Fruit fly (Drosophila melanogaster) whole organism, embryonic: ENCODE results near the gene Argp.

ENCODE experiments used
- Ada2b ChIP-seq: fragments of 200-800 bp; sonication (Bioruptor generic); IDR thresholded peaks from 2 replicates; pipeline ENCODE4 v1.3.6; 2022; ENCODE audit warnings: missing biosample characterization, missing genetic modification characterization
- BtbVII ChIP-seq: fragments of 200-800 bp; sonication (Bioruptor generic); optimal IDR thresholded peaks from 3 replicates; lab custom pipeline; 2017; ENCODE audit warnings: missing biosample characterization, mild to moderate bottlenecking, missing genetic modification characterization
- CG11560 ChIP-seq: fragments of 200-800 bp; sonication (Bioruptor generic); IDR thresholded peaks from 3 replicates; pipeline ENCODE4 v1.3.6; 2022; ENCODE audit warnings: missing biosample characterization, missing genetic modification characterization
- CG12391 ChIP-seq: fragments of 200-800 bp; sonication (Bioruptor generic); optimal IDR thresholded peaks from 3 replicates; lab custom pipeline; 2018; ENCODE audit warnings: missing biosample characterization, mild to moderate bottlenecking, missing genetic modification characterization, moderate library complexity
- CG12659 ChIP-seq: fragments of 200-800 bp; sonication (Bioruptor generic); optimal IDR thresholded peaks from 3 replicates; lab custom pipeline; 2017; ENCODE audit warnings: mild to moderate bottlenecking, missing biosample characterization, missing genetic modification reagents, missing genetic modification characterization
- CG13123 ChIP-seq: fragments of 200-800 bp; sonication (Bioruptor generic); optimal IDR thresholded peaks from 2 replicates; lab custom pipeline; 2016; ENCODE audit warnings: missing biosample characterization, missing genetic modification characterization
- CG13287 ChIP-seq: fragments of 200-800 bp; sonication (Bioruptor generic); IDR thresholded peaks from 2 replicates; pipeline ENCODE4 v1.3.6; 2022; ENCODE audit warnings: missing biosample characterization, missing genetic modification characterization; ENCODE audit not compliant: partially characterized antibody
- CG13624 ChIP-seq: fragments of 200-800 bp; sonication (Bioruptor generic); optimal IDR thresholded peaks from 2 replicates; lab custom pipeline; 2016; ENCODE audit warnings: missing biosample characterization, missing genetic modification characterization
- CG16863 ChIP-seq: fragments of 200-800 bp; sonication (Bioruptor generic); optimal IDR thresholded peaks from 3 replicates; lab custom pipeline; 2016; ENCODE audit warnings: missing biosample characterization, missing genetic modification characterization
- CG18764 ChIP-seq: fragments of 200-800 bp; sonication (Bioruptor generic); optimal IDR thresholded peaks from 3 replicates; lab custom pipeline; 2016; ENCODE audit warnings: missing biosample characterization, missing genetic modification characterization
- CG3163 ChIP-seq: fragments of 200-800 bp; sonication (Bioruptor generic); optimal IDR thresholded peaks from 3 replicates; lab custom pipeline; 2016; ENCODE audit warnings: missing biosample characterization, missing genetic modification characterization
- CG33213 ChIP-seq: fragments of 200-800 bp; sonication (Bioruptor generic); optimal IDR thresholded peaks from 3 replicates; lab custom pipeline; 2016; ENCODE audit warnings: missing biosample characterization, missing genetic modification characterization
- CG6813 ChIP-seq: fragments of 200-800 bp; sonication (Bioruptor generic); optimal IDR thresholded peaks from 2 replicates; lab custom pipeline; 2017; ENCODE audit warnings: missing biosample characterization, missing genetic modification characterization, mild to moderate bottlenecking, moderate library complexity, missing genetic modification reagents
- CG8924 ChIP-seq: fragments of 200-800 bp; optimal IDR thresholded peaks from 3 replicates; lab custom pipeline; 2019; ENCODE audit warnings: missing biosample characterization, mild to moderate bottlenecking, missing genetic modification characterization, moderate library complexity
- CG9932 ChIP-seq: fragments of 200-800 bp; sonication (Bioruptor generic); IDR thresholded peaks from 2 replicates; pipeline ENCODE4 v1.3.6; 2022; ENCODE audit warnings: missing biosample characterization, missing genetic modification characterization
- D ChIP-seq, 2 experiments: fragments of 200-800 bp in 1 of 2; fragments of >200 bp in 1 of 2; sonication (Bioruptor generic) in 1 of 2; optimal IDR thresholded peaks; 2 replicates in 1 of 2; 3 replicates in 1 of 2; lab custom pipeline; 2017; ENCODE audit warnings: mild to moderate bottlenecking in 1 of 2, missing biosample characterization in 1 of 2, missing genetic modification characterization in 1 of 2, missing genetic modification reagents in 1 of 2
- Ets97D ChIP-seq: fragments of 200-800 bp; sonication (Bioruptor generic); optimal IDR thresholded peaks from 3 replicates; lab custom pipeline; 2016; ENCODE audit warnings: missing biosample characterization, missing genetic modification characterization
- Hr51 ChIP-seq, 2 experiments: fragments of 200-800 bp; sonication (Bioruptor generic); optimal IDR thresholded peaks; 2 replicates in 1 of 2; 3 replicates in 1 of 2; lab custom pipeline; 2016 to 2018; ENCODE audit warnings: missing biosample characterization in 2 of 2, missing genetic modification characterization in 2 of 2, mild to moderate bottlenecking in 1 of 2, moderate library complexity in 1 of 2
- Mad ChIP-seq: fragments of 200-800 bp; sonication (Bioruptor generic); optimal IDR thresholded peaks from 2 replicates; lab custom pipeline; 2016; ENCODE audit warnings: missing biosample characterization, missing genetic modification characterization
- Max ChIP-seq: fragments of 200-800 bp; sonication (Bioruptor generic); optimal IDR thresholded peaks from 2 replicates; lab custom pipeline; 2016; ENCODE audit warnings: missing biosample characterization, mild to moderate bottlenecking, missing genetic modification characterization
- Sin3A ChIP-seq: fragments of >200 bp; optimal IDR thresholded peaks from 2 replicates; lab custom pipeline; 2018
- Sry-δ ChIP-seq: fragments of 200-800 bp; sonication (Bioruptor generic); optimal IDR thresholded peaks from 2 replicates; lab custom pipeline; 2016; ENCODE audit warnings: missing biosample characterization, missing genetic modification characterization
- btn ChIP-seq: fragments of 200-800 bp; sonication (Bioruptor generic); optimal IDR thresholded peaks from 2 replicates; lab custom pipeline; 2016; ENCODE audit warnings: missing biosample characterization, missing genetic modification characterization
- chif ChIP-seq, 2 experiments: fragments of 200-800 bp; sonication (Bioruptor generic); optimal IDR thresholded peaks; 3 replicates each; lab custom pipeline; 2016; ENCODE audit warnings: missing biosample characterization in 2 of 2, missing genetic modification characterization in 2 of 2
- crc ChIP-seq: fragments of 200-800 bp; sonication (Bioruptor generic); optimal IDR thresholded peaks from 2 replicates; lab custom pipeline; 2016; ENCODE audit warnings: missing biosample characterization, missing genetic modification characterization
- dmrt99B ChIP-seq: fragments of 200-800 bp; sonication (Bioruptor generic); optimal IDR thresholded peaks from 2 replicates; lab custom pipeline; 2018; ENCODE audit warnings: missing biosample characterization, mild to moderate bottlenecking, missing genetic modification characterization, moderate library complexity
- esg ChIP-seq: fragments of 200-800 bp; sonication (Bioruptor generic); conservative IDR thresholded peaks from 2 replicates; pipeline ENCODE4 v1.3.6; 2022; ENCODE audit warnings: missing biosample characterization, missing genetic modification characterization
- ewg ChIP-seq: fragments of 200-800 bp; sonication (Bioruptor generic); optimal IDR thresholded peaks from 3 replicates; lab custom pipeline; 2017; ENCODE audit warnings: mild to moderate bottlenecking, missing biosample characterization, missing genetic modification reagents, missing genetic modification characterization
- gce ChIP-seq: fragments of 200-800 bp; sonication (Bioruptor generic); IDR thresholded peaks from 3 replicates; pipeline ENCODE4 v1.3.6; 2022; ENCODE audit warnings: missing biosample characterization, missing genetic modification characterization
- gfzf ChIP-seq: fragments of 200-800 bp; sonication (Bioruptor generic); optimal IDR thresholded peaks from 2 replicates; lab custom pipeline; 2016; ENCODE audit warnings: missing biosample characterization, mild to moderate bottlenecking, missing genetic modification characterization, moderate library complexity
- h ChIP-seq: fragments of >200 bp; optimal IDR thresholded peaks from 2 replicates; lab custom pipeline; 2017
- nmo ChIP-seq: fragments of 200-800 bp; sonication (Bioruptor generic); optimal IDR thresholded peaks from 2 replicates; lab custom pipeline; 2018; ENCODE audit warnings: missing biosample characterization, mild to moderate bottlenecking, missing genetic modification characterization, moderate library complexity
- nom ChIP-seq: fragments of 200-800 bp; sonication (Bioruptor generic); optimal IDR thresholded peaks from 2 replicates; lab custom pipeline; 2017; ENCODE audit warnings: missing biosample characterization, missing genetic modification characterization, mild to moderate bottlenecking, moderate library complexity, missing genetic modification reagents
- run ChIP-seq: fragments of 200-800 bp; sonication (Bioruptor generic); optimal IDR thresholded peaks from 3 replicates; lab custom pipeline; 2018; ENCODE audit warnings: missing biosample characterization, mild to moderate bottlenecking, missing genetic modification characterization
- sens ChIP-seq: fragments of 200-800 bp; sonication (Bioruptor generic); peaks from one replicate; lab custom pipeline; 2016; ENCODE audit warnings: missing biosample characterization, missing genetic modification characterization
- slou ChIP-seq: fragments of 200-800 bp; sonication (Bioruptor generic); optimal IDR thresholded peaks from 3 replicates; lab custom pipeline; 2016; ENCODE audit warnings: missing biosample characterization, missing genetic modification characterization
- tap ChIP-seq: fragments of 200-800 bp; optimal IDR thresholded peaks from 3 replicates; lab custom pipeline; 2019; ENCODE audit warnings: missing biosample characterization, mild to moderate bottlenecking, missing genetic modification characterization, moderate library complexity
- tll ChIP-seq, 2 experiments: fragments of 200-800 bp in 1 of 2; fragments of >200 bp in 1 of 2; sonication (Bioruptor generic) in 1 of 2; optimal IDR thresholded peaks; 2 replicates each; lab custom pipeline; 2017 to 2019; ENCODE audit warnings: missing biosample characterization in 2 of 2, missing genetic modification characterization in 2 of 2, mild to moderate bottlenecking in 1 of 2, moderate library complexity in 1 of 2
- yki ChIP-seq: fragments of >200 bp; optimal IDR thresholded peaks from 3 replicates; lab custom pipeline; 2018
- zfh1 ChIP-seq: fragments of 200-800 bp; sonication (Bioruptor generic); IDR thresholded peaks from 3 replicates; pipeline ENCODE4 v1.3.6; 2022; ENCODE audit warnings: missing biosample characterization, missing genetic modification characterization

Argp gene

dm6 chr3R:13683624-13684568 is 25.8 kb downstream of the Argp start, which contains the start of gene flfl (continued):
- TF ChIP-seq run, result no peak
- TF ChIP-seq CG13624 (GFP tag; lab: Kevin White, UChicago), result peak; percentile 34
- no peak for TF ChIP-seq esg
- TF ChIP-seq CG3163, result peak; percentile 39
- peak; percentile 19 for TF ChIP-seq BtbVII (GFP tag; lab: Kevin White, UChicago)
- peak; percentile 18 for TF ChIP-seq CG33213 (GFP tag; lab: Kevin White, UChicago)
- peak in 1 of 2 experiments; percentile 26 for TF ChIP-seq tll (GFP tag; optimal IDR thresholded peaks at IDR 0.05; lab: Kevin White, UChicago)
- TF ChIP-seq Mad (GFP tag; lab: Kevin White, UChicago), result no peak
- TF ChIP-seq Hr51 (GFP tag; optimal IDR thresholded peaks at IDR 0.05; lab: Kevin White, UChicago), result peak in 1 of 2 experiments; percentile 26
- no peak for TF ChIP-seq chif (GFP tag; optimal IDR thresholded peaks at IDR 0.05; lab: Kevin White, UChicago)
- peak; percentile 97 for TF ChIP-seq yki (lab: Kevin White, UChicago)
- TF ChIP-seq CG11560 (tag; lab: Robert Waterston, UW), result no peak
- TF ChIP-seq nmo, result peak; percentile 51
- peak; percentile 30 for TF ChIP-seq CG6813
- TF ChIP-seq CG13287 (GFP tag; lab: Robert Waterston, UW), result no peak
- TF ChIP-seq gfzf (GFP tag; lab: Kevin White, UChicago), result peak; percentile 63
- TF ChIP-seq nom (GFP tag; lab: Kevin White, UChicago), result peak; percentile 66
- peak; percentile 26 for TF ChIP-seq D (optimal IDR thresholded peaks at IDR 0.05; lab: Kevin White, UChicago)
- no peak for TF ChIP-seq D (GFP tag; optimal IDR thresholded peaks at IDR 0.05; lab: Kevin White, UChicago)
- TF ChIP-seq Sry-δ (GFP tag; lab: Kevin White, UChicago), result peak; percentile 90
- no peak for TF ChIP-seq h (lab: Kevin White, UChicago)
- TF ChIP-seq Ets97D, result peak; percentile 80
- TF ChIP-seq Ada2b (GFP tag; lab: Robert Waterston, UW), result no peak
- TF ChIP-seq CG13123 (GFP tag; lab: Kevin White, UChicago), result no peak
- TF ChIP-seq zfh1, result no peak
- peak; percentile 21 for TF ChIP-seq CG8924 (tag; lab: Kevin White, UChicago)
- no peak for TF ChIP-seq gce (GFP tag; lab: Robert Waterston, UW)
- TF ChIP-seq dmrt99B (tag; lab: Kevin White, UChicago), result no peak
- TF ChIP-seq ewg (GFP tag; lab: Kevin White, UChicago), result peak; percentile 26
- peak; percentile 78 for TF ChIP-seq sens (GFP tag; lab: Kevin White, UChicago)
- TF ChIP-seq tap (tag; lab: Kevin White, UChicago), result no peak
- peak; percentile 1 for TF ChIP-seq Max (GFP tag; lab: Kevin White, UChicago)
- peak; percentile 83 for TF ChIP-seq CG12659 (GFP tag; lab: Kevin White, UChicago)
- TF ChIP-seq crc (GFP tag; lab: Kevin White, UChicago), result no peak
- TF ChIP-seq CG18764 (GFP tag; lab: Kevin White, UChicago), result peak; percentile 35
- TF ChIP-seq CG9932, result no peak
- peak; percentile 15 for TF ChIP-seq CG12391 (tag; lab: Kevin White, UChicago)
- peak; percentile 6 for TF ChIP-seq btn (GFP tag; lab: Kevin White, UChicago)
- peak; percentile 98 for TF ChIP-seq Sin3A (lab: Kevin White, UChicago)
- TF ChIP-seq CG16863 (GFP tag; lab: Kevin White, UChicago), result peak; percentile 22
- no peak for TF ChIP-seq slou (GFP tag; lab: Kevin White, UChicago)
- TF ChIP-seq, all 482 proteins: peak for 118
